Fruit fly (Drosophila melanogaster) whole organism, embryonic: Measurements from ENCODE around the gene CG9297.
A peak's percentile ranks its signal among the peaks of the same experiment; 100 is the strongest.

Experiments used
- Blimp-1 ChIP-seq: fragments of 200-800 bp; sonication (Bioruptor generic); optimal IDR thresholded peaks from 3 replicates; lab custom pipeline; 2018; ENCODE audit warnings: missing biosample characterization, missing genetic modification characterization, mild to moderate bottlenecking, moderate library complexity, missing genetic modification reagents
- CG10209 ChIP-seq: fragments of 200-800 bp; sonication (Bioruptor generic); optimal IDR thresholded peaks from 3 replicates; lab custom pipeline; 2017; ENCODE audit warnings: missing biosample characterization, mild to moderate bottlenecking, missing genetic modification characterization, missing genetic modification reagents
- CG10274 ChIP-seq: fragments of 200-800 bp; sonication (Bioruptor generic); optimal IDR thresholded peaks from 3 replicates; lab custom pipeline; 2017; ENCODE audit warnings: missing biosample characterization, mild to moderate bottlenecking, missing genetic modification characterization
- CG11696 ChIP-seq: fragments of 200-800 bp; sonication (Bioruptor generic); IDR thresholded peaks from 2 replicates; pipeline ENCODE4 v1.3.6; 2022; ENCODE audit warnings: missing biosample characterization, missing genetic modification characterization
- CG1233 ChIP-seq: fragments of 200-800 bp; sonication (Bioruptor generic); optimal IDR thresholded peaks from 4 replicates; lab custom pipeline; 2018; ENCODE audit warnings: missing biosample characterization, mild to moderate bottlenecking, missing genetic modification characterization
- CG1647 ChIP-seq: fragments of 200-800 bp; sonication (Bioruptor generic); optimal IDR thresholded peaks from 3 replicates; lab custom pipeline; 2016; ENCODE audit warnings: missing biosample characterization, missing genetic modification characterization
- CG17361 ChIP-seq: fragments of 200-800 bp; sonication (Bioruptor generic); IDR thresholded peaks from 3 replicates; pipeline ENCODE4 v1.3.6; 2022; ENCODE audit warnings: missing biosample characterization, missing genetic modification characterization
- CG1792 ChIP-seq: fragments of 200-800 bp; sonication (Bioruptor generic); optimal IDR thresholded peaks from 2 replicates; lab custom pipeline; 2016; ENCODE audit warnings: missing biosample characterization, missing genetic modification characterization
- CG18262 ChIP-seq: fragments of 200-800 bp; optimal IDR thresholded peaks from 3 replicates; lab custom pipeline; 2019; ENCODE audit warnings: missing biosample characterization, mild to moderate bottlenecking, missing genetic modification characterization, moderate library complexity
- CG18764 ChIP-seq: fragments of 200-800 bp; sonication (Bioruptor generic); optimal IDR thresholded peaks from 3 replicates; lab custom pipeline; 2016; ENCODE audit warnings: missing biosample characterization, missing genetic modification characterization
- CG2875 ChIP-seq: fragments of 200-800 bp; sonication (Bioruptor generic); optimal IDR thresholded peaks from 2 replicates; lab custom pipeline; 2017; ENCODE audit warnings: missing biosample characterization, mild to moderate bottlenecking, missing genetic modification characterization, missing genetic modification reagents
- CG30020 ChIP-seq: fragments of 200-800 bp; optimal IDR thresholded peaks from 2 replicates; lab custom pipeline; 2019; ENCODE audit warnings: missing biosample characterization, mild to moderate bottlenecking, missing genetic modification characterization, moderate library complexity
- CG31441 ChIP-seq: fragments of 200-800 bp; sonication (Bioruptor generic); IDR thresholded peaks from 2 replicates; pipeline ENCODE4 v1.3.6; 2022; ENCODE audit warnings: missing biosample characterization, missing genetic modification characterization
- CG33213 ChIP-seq: fragments of 200-800 bp; sonication (Bioruptor generic); optimal IDR thresholded peaks from 3 replicates; lab custom pipeline; 2016; ENCODE audit warnings: missing biosample characterization, missing genetic modification characterization
- CG34224 ChIP-seq: fragments of 200-800 bp; sonication (Bioruptor generic); IDR thresholded peaks from 3 replicates; pipeline ENCODE4 v1.3.6; 2022; ENCODE audit warnings: missing biosample characterization, missing genetic modification characterization; ENCODE audit not compliant: partially characterized antibody
- CG7372 ChIP-seq: fragments of 200-800 bp; sonication (Bioruptor generic); IDR thresholded peaks from 2 replicates; pipeline ENCODE4 v1.3.6; 2022; ENCODE audit warnings: missing biosample characterization, missing genetic modification characterization
- CG9797 ChIP-seq: fragments of 200-800 bp; sonication (Bioruptor generic); optimal IDR thresholded peaks from 3 replicates; lab custom pipeline; 2018; ENCODE audit warnings: missing biosample characterization, mild to moderate bottlenecking, missing genetic modification characterization
- D19B ChIP-seq: fragments of 200-800 bp; sonication (Bioruptor generic); optimal IDR thresholded peaks from 2 replicates; lab custom pipeline; 2017; ENCODE audit warnings: missing biosample characterization, mild to moderate bottlenecking, missing genetic modification characterization
- Doc3 ChIP-seq: fragments of 200-800 bp; sonication (Bioruptor generic); IDR thresholded peaks from 3 replicates; pipeline ENCODE4 v1.3.6; 2022; ENCODE audit warnings: missing biosample characterization, missing genetic modification characterization; ENCODE audit not compliant: partially characterized antibody
- Hmr ChIP-seq: fragments of 200-800 bp; sonication (Bioruptor generic); optimal IDR thresholded peaks from 3 replicates; lab custom pipeline; 2017; ENCODE audit warnings: mild to moderate bottlenecking, missing biosample characterization, missing genetic modification reagents, missing genetic modification characterization
- Max ChIP-seq: fragments of 200-800 bp; sonication (Bioruptor generic); optimal IDR thresholded peaks from 2 replicates; lab custom pipeline; 2016; ENCODE audit warnings: missing biosample characterization, mild to moderate bottlenecking, missing genetic modification characterization
- Med ChIP-seq: fragments of 200-800 bp; sonication (Bioruptor generic); peaks from one replicate; lab custom pipeline; 2016; ENCODE audit warnings: missing biosample characterization, missing genetic modification characterization, mild to moderate bottlenecking, inconsistent platforms, moderate library complexity
- Nf-YA ChIP-seq: fragments of 200-800 bp; sonication (Bioruptor generic); IDR thresholded peaks from 2 replicates; pipeline ENCODE4 v1.3.6; 2022; ENCODE audit warnings: missing biosample characterization, missing genetic modification characterization
- Oli ChIP-seq: fragments of 200-800 bp; sonication (Bioruptor generic); optimal IDR thresholded peaks from 2 replicates; lab custom pipeline; 2018; ENCODE audit warnings: missing biosample characterization, mild to moderate bottlenecking, missing genetic modification characterization, moderate library complexity
- Ptx1 ChIP-seq: fragments of 200-800 bp; sonication (Bioruptor generic); IDR thresholded peaks from 2 replicates; pipeline ENCODE4 v1.3.6; 2022; ENCODE audit warnings: missing biosample characterization, missing genetic modification characterization
- Ravus ChIP-seq: fragments of 200-800 bp; sonication (Bioruptor generic); IDR thresholded peaks from 2 replicates; pipeline ENCODE4 v1.3.6; 2022; ENCODE audit warnings: missing biosample characterization, missing genetic modification characterization
- Sox102F ChIP-seq: fragments of 200-800 bp; sonication (Bioruptor generic); optimal IDR thresholded peaks from 2 replicates; lab custom pipeline; 2018; ENCODE audit warnings: missing biosample characterization, mild to moderate bottlenecking, missing genetic modification characterization, moderate library complexity
- Ssrp ChIP-seq: fragments of 200-800 bp; sonication (Bioruptor generic); optimal IDR thresholded peaks from 2 replicates; lab custom pipeline; 2018; ENCODE audit warnings: missing biosample characterization, mild to moderate bottlenecking, missing genetic modification characterization, moderate library complexity
- bsh ChIP-seq, 2 experiments: fragments of 200-800 bp; sonication (Bioruptor generic); optimal IDR thresholded peaks; 2 replicates each; lab custom pipeline; 2017 to 2018; ENCODE audit warnings: mild to moderate bottlenecking in 2 of 2, missing biosample characterization in 2 of 2, missing genetic modification characterization in 2 of 2, moderate library complexity in 1 of 2
- cad ChIP-seq: fragments of >200 bp; optimal IDR thresholded peaks from 2 replicates; lab custom pipeline; 2017; ENCODE audit warnings: missing biosample characterization, missing genetic modification characterization
- chif ChIP-seq, 2 experiments: fragments of 200-800 bp; sonication (Bioruptor generic); optimal IDR thresholded peaks; 3 replicates each; lab custom pipeline; 2016; ENCODE audit warnings: missing biosample characterization in 2 of 2, missing genetic modification characterization in 2 of 2
- crol ChIP-seq: fragments of 200-800 bp; sonication (Bioruptor generic); IDR thresholded peaks from 2 replicates; pipeline ENCODE4 v1.3.6; 2022; ENCODE audit warnings: missing biosample characterization, missing genetic modification characterization
- gce ChIP-seq: fragments of 200-800 bp; sonication (Bioruptor generic); IDR thresholded peaks from 3 replicates; pipeline ENCODE4 v1.3.6; 2022; ENCODE audit warnings: missing biosample characterization, missing genetic modification characterization
- gem ChIP-seq: fragments of 200-800 bp; sonication (Bioruptor generic); optimal IDR thresholded peaks from 2 replicates; lab custom pipeline; 2019; ENCODE audit warnings: missing biosample characterization, mild to moderate bottlenecking, missing genetic modification characterization, moderate library complexity
- gsb-n ChIP-seq: fragments of 200-800 bp; sonication (Bioruptor generic); optimal IDR thresholded peaks from 3 replicates; lab custom pipeline; 2018; ENCODE audit warnings: missing biosample characterization, mild to moderate bottlenecking, missing genetic modification characterization
- her ChIP-seq: fragments of 200-800 bp; sonication (Bioruptor generic); optimal IDR thresholded peaks from 2 replicates; lab custom pipeline; 2016; ENCODE audit warnings: missing biosample characterization, missing genetic modification characterization
- lola ChIP-seq, 3 experiments: fragments of >200 bp in 2 of 3; fragments of 200-800 bp in 1 of 3; sonication (Bioruptor generic) in 1 of 3; optimal IDR thresholded peaks; 2 replicates each; lab custom pipeline; 2017 to 2019; ENCODE audit warnings: missing biosample characterization in 3 of 3, missing genetic modification characterization in 3 of 3, mild to moderate bottlenecking in 1 of 3, moderate library complexity in 1 of 3
- odd ChIP-seq: fragments of 200-800 bp; sonication (Bioruptor generic); optimal IDR thresholded peaks from 2 replicates; lab custom pipeline; 2017; ENCODE audit warnings: missing biosample characterization, mild to moderate bottlenecking, missing genetic modification characterization
- pb ChIP-seq: fragments of 200-800 bp; sonication (Bioruptor generic); optimal IDR thresholded peaks from 3 replicates; lab custom pipeline; 2016; ENCODE audit warnings: missing biosample characterization, missing genetic modification characterization
- phol ChIP-seq: fragments of 200-800 bp; sonication (Bioruptor generic); optimal IDR thresholded peaks from 3 replicates; lab custom pipeline; 2018; ENCODE audit warnings: missing biosample characterization, mild to moderate bottlenecking, missing genetic modification characterization, moderate library complexity
- rib ChIP-seq: fragments of 200-800 bp; sonication (Bioruptor generic); IDR thresholded peaks from 2 replicates; pipeline ENCODE4 v1.3.6; 2022; ENCODE audit warnings: missing biosample characterization, missing genetic modification characterization
- row ChIP-seq: fragments of 200-800 bp; sonication (Bioruptor generic); IDR thresholded peaks from 3 replicates; pipeline ENCODE4 v1.3.6; 2022; ENCODE audit warnings: missing biosample characterization, missing genetic modification characterization
- sens ChIP-seq: fragments of 200-800 bp; sonication (Bioruptor generic); peaks from one replicate; lab custom pipeline; 2016; ENCODE audit warnings: missing biosample characterization, missing genetic modification characterization
- sim ChIP-seq: fragments of 200-800 bp; sonication (Bioruptor generic); IDR thresholded peaks from 2 replicates; pipeline ENCODE4 v1.3.6; 2022; ENCODE audit warnings: missing biosample characterization, missing genetic modification characterization
- sima ChIP-seq: fragments of 200-800 bp; sonication (Bioruptor generic); optimal IDR thresholded peaks from 2 replicates; lab custom pipeline; 2016; ENCODE audit warnings: missing biosample characterization, missing genetic modification characterization
- vvl ChIP-seq: fragments of 200-800 bp; sonication (Bioruptor generic); IDR thresholded peaks from 2 replicates; pipeline ENCODE4 v1.3.6; 2022; ENCODE audit warnings: missing biosample characterization, missing genetic modification characterization
- z ChIP-seq: fragments of 200-800 bp; sonication (Bioruptor generic); IDR thresholded peaks from 3 replicates; pipeline ENCODE4 v1.3.6; 2022; ENCODE audit warnings: missing biosample characterization, missing genetic modification characterization

CG9297 gene

dm6 chr3R:13815022-13815440, 43.7 kb downstream of the CG9297 start (continued):
- TF ChIP-seq chif (GFP tag; optimal IDR thresholded peaks at IDR 0.05; lab: Kevin White, UChicago) (no peak), CG11696 (GFP tag; lab: Robert Waterston, UW) (no peak), CG1647 (no peak), her (no peak), CG2875 (GFP tag; lab: Kevin White, UChicago) (no peak), Hmr (GFP tag; lab: Kevin White, UChicago) (no peak), gce (GFP tag; lab: Robert Waterston, UW) (peak; percentile 25; the same call in 1 of the 3 replicates), Ravus (GFP tag; lab: Robert Waterston, UW) (no peak), CG34224 (GFP tag; lab: Robert Waterston, UW) (peak; percentile 40; the same call in 2 of the 3 replicates), sens (GFP tag; lab: Kevin White, UChicago) (peak; percentile 29), Doc3 (0 out of 3 replicates have a peak, but pooled peaks have one; percentile 36), Blimp-1 (GFP tag; lab: Kevin White, UChicago) (peak; percentile 9)

DNA sequence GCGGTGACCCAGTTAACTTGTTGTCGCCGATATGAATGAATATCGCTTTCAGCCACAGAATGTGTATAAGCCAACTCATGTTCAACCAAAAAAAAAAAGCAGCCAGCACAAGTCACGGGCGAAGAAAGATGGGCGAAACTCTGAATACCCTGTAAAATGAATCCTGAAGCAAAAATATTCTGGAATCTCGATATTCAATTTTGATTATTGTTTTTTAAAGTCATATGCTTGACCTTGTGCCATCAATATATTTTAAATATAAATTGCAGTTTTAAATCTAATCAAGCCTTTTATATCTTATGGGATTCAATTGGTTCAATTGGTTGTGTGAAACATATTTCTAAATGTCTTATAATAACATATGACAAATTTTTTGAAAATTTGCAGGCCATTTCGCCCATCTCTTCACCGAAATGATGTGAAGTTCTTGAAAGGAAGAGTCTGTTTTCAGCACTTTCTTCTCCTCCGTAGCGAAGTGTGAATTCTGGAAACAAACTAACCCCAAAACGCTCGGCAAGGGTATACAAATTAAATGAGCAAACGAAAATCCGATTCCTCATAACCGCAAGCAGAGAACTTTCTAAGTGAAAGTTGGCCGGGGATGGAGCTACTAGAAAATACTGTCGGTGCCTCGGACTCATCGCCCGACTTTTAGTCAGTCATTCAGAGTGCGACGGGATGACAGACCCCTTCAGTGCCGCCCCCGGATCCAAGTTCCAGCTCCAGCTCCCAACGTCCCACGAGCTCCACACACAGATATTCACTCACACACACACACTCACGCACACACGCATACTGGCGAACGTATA, 44.5 kb downstream of the CG9297 start:
- TF ChIP-seq D19B (GFP tag; lab: Kevin White, UChicago), result peak; percentile 10
- peak in 1 of 3 experiments; percentile 12 for TF ChIP-seq lola (GFP tag; optimal IDR thresholded peaks at IDR 0.05; lab: Kevin White, UChicago)
- TF ChIP-seq Sox102F (GFP tag; lab: Kevin White, UChicago), result peak; percentile 47
- peak; percentile 32 for TF ChIP-seq gem (tag; lab: Kevin White, UChicago)
- no peak for TF ChIP-seq Max (GFP tag; lab: Kevin White, UChicago)
- TF ChIP-seq Hmr (GFP tag; lab: Kevin White, UChicago), result no peak
- no peak for TF ChIP-seq cad (GFP tag; lab: Kevin White, UChicago)
- peak; percentile 23 for TF ChIP-seq Ssrp
- peak; percentile 1 for TF ChIP-seq CG18262 (tag; lab: Kevin White, UChicago)
- no peak for TF ChIP-seq CG30020 (tag; lab: Kevin White, UChicago)
- TF ChIP-seq CG7372 (GFP tag; lab: Robert Waterston, UW), result no peak
- TF ChIP-seq sens (GFP tag; lab: Kevin White, UChicago), result peak; percentile 64
- no peak for TF ChIP-seq pb (GFP tag; lab: Kevin White, UChicago)
- TF ChIP-seq CG10274 (GFP tag; lab: Kevin White, UChicago), result no peak
- 0 out of 3 replicates have a peak, but pooled peaks have one; percentile 15 for TF ChIP-seq row (GFP tag; lab: Robert Waterston, UW)
- peak; percentile 54; the same call in 1 of the 3 replicates for TF ChIP-seq z
- TF ChIP-seq CG18764, result no peak
- TF ChIP-seq Nf-YA (GFP tag; lab: Robert Waterston, UW), result no peak
- TF ChIP-seq Oli (tag; lab: Kevin White, UChicago), result peak; percentile 15
- TF ChIP-seq odd (GFP tag; lab: Kevin White, UChicago), result no peak
- TF ChIP-seq CG31441 (GFP tag; lab: Robert Waterston, UW), result peak; percentile 42; the same call in 1 of the 2 replicates
- TF ChIP-seq rib, result no peak
- TF ChIP-seq CG2875 (GFP tag; lab: Kevin White, UChicago), result no peak
- TF ChIP-seq vvl (GFP tag; lab: Robert Waterston, UW), result peak; percentile 16; the same call in 1 of the 2 replicates
- no peak for TF ChIP-seq CG1792 (GFP tag; lab: Kevin White, UChicago)
- peak in 1 of 2 experiments; percentile 32 for TF ChIP-seq bsh (GFP tag; optimal IDR thresholded peaks at IDR 0.05; lab: Kevin White, UChicago)
- TF ChIP-seq phol, result peak; percentile 18
- TF ChIP-seq Ptx1 (GFP tag; lab: Robert Waterston, UW), result no peak
- TF ChIP-seq gsb-n (tag; lab: Kevin White, UChicago), result no peak
- no peak for TF ChIP-seq CG33213 (GFP tag; lab: Kevin White, UChicago)
- TF ChIP-seq CG10209, result no peak
- TF ChIP-seq CG1233, result no peak
- no peak for TF ChIP-seq sim (GFP tag; lab: Robert Waterston, UW)
- TF ChIP-seq sima (GFP tag; lab: Kevin White, UChicago), result no peak
- TF ChIP-seq crol, result peak; percentile 53; the same call in 1 of the 2 replicates
- TF ChIP-seq CG9797, result no peak
- TF ChIP-seq CG17361 (GFP tag; lab: Robert Waterston, UW), result peak; percentile 44; the same call in 1 of the 3 replicates
- peak; percentile 54 for TF ChIP-seq Med (GFP tag; lab: Kevin White, UChicago)
